Fruit fly (Drosophila melanogaster) whole organism, larva: ENCODE data around the gene CG42671.

Experiments used
- noc ChIP-seq: fragments of 200-800 bp; sonication (Bioruptor generic); optimal IDR thresholded peaks from 3 replicates; lab custom pipeline; 2019; ENCODE audit warnings: missing biosample characterization, mild to moderate bottlenecking, missing genetic modification characterization, moderate library complexity

CG42671 gene

dm6 chr3L:11214406-11215243, at the start of gene CG42671:
Gene CG42671, plus strand, starts transcription at chr3L:11214505.
- TF ChIP-seq noc (tag; lab: Kevin White, UChicago) = no peak

- no peak for TF ChIP-seq noc (tag; lab: Kevin White, UChicago)
Observed at dm6 chr3L:11164899-11165298, 49.4 kb upstream of the CG42671 start, which contains the start of gene Alg10. Gene Alg10, plus strand, starts transcription at chr3L:11164971.

dm6 chr3L:11169299-11170181, 44.8 kb upstream of the CG42671 start, which contains the start of the genes wls and Adck5:
Gene wls, minus strand, starts transcription at chr3L:11169625.
Gene Adck5, plus strand, starts transcription at chr3L:11169817.
- no peak for TF ChIP-seq noc (tag; lab: Kevin White, UChicago)

dm6 chr3L:11173049-11173564, 41.2 kb upstream of the CG42671 start, which contains the start of gene CG14142:
Gene CG14142, plus strand, starts transcription at chr3L:11173514.
- no peak for TF ChIP-seq noc (tag; lab: Kevin White, UChicago)

dm6 chr3L:11182994-11183393, 31.3 kb upstream of the CG42671 start:
- no peak for TF ChIP-seq noc (tag; lab: Kevin White, UChicago)

dm6 chr3L:11183965-11184364, 30.3 kb upstream of the CG42671 start:
- no peak for TF ChIP-seq noc (tag; lab: Kevin White, UChicago)

- TF ChIP-seq noc (tag; lab: Kevin White, UChicago) = no peak
Observed at dm6 chr3L:11186768-11187167, 27.5 kb upstream of the CG42671 start.

- TF ChIP-seq noc (tag; lab: Kevin White, UChicago) = no peak
Observed at dm6 chr3L:11190022-11190421, 24.3 kb upstream of the CG42671 start.

dm6 chr3L:11195275-11195674, 19.0 kb upstream of the CG42671 start:
- TF ChIP-seq noc (tag; lab: Kevin White, UChicago) = no peak

- no peak for TF ChIP-seq noc (tag; lab: Kevin White, UChicago)
Observed at dm6 chr3L:11196860-11197259, 17.4 kb upstream of the CG42671 start.

- peak; percentile 71 for TF ChIP-seq noc (tag; lab: Kevin White, UChicago)
Observed at dm6 chr3L:11197291-11198021, 16.8 kb upstream of the CG42671 start, which contains the start of gene GlcAT-P. Gene GlcAT-P, minus strand, starts transcription at chr3L:11197536.

- no peak for TF ChIP-seq noc (tag; lab: Kevin White, UChicago)
Observed at dm6 chr3L:11198375-11198774, 15.9 kb upstream of the CG42671 start.

- TF ChIP-seq noc (tag; lab: Kevin White, UChicago) = no peak
Observed at dm6 chr3L:11199320-11199719, 15.0 kb upstream of the CG42671 start, which contains the start of gene CG7607. Gene CG7607, plus strand, starts transcription at chr3L:11199620.

- no peak for TF ChIP-seq noc (tag; lab: Kevin White, UChicago)
Observed at dm6 chr3L:11201051-11201450, 13.3 kb upstream of the CG42671 start, which contains the start of gene nkt. Gene nkt, plus strand, starts transcription at chr3L:11201351.
